Worm (Caenorhabditis elegans): ENCODE data around the gene grl-19.

Gene grl-19

ce11 chrIV:299190-299589 lies 46.8 kb upstream of the grl-19 start:
- TF ChIP-seq Y48G9A.11 (GFP tag; IDR thresholded peaks at IDR 0.05) (no peak), lin-13 (GFP tag; optimal IDR thresholded peaks at IDR 0.05) (no peak), lir-3 (tag; optimal IDR thresholded peaks at IDR 0.05) (no peak), spr-1 (tag; optimal IDR thresholded peaks at IDR 0.05) (no peak), ZK546.5 (tag; optimal IDR thresholded peaks at IDR 0.05) (no peak), lim-7 (GFP tag; IDR thresholded peaks at IDR 0.05) (no peak), ceh-32 (tag; optimal IDR thresholded peaks at IDR 0.05; ENCODE audit: poor library complexity) (no peak), mep-1 (tag; optimal IDR thresholded peaks at IDR 0.05) (no peak), hlh-30 (tag; optimal IDR thresholded peaks at IDR 0.05; ENCODE audit: insufficient read depth) (no peak), mxl-3 (GFP tag; optimal IDR thresholded peaks at IDR 0.05) (no peak), lin-15B (tag; optimal IDR thresholded peaks at IDR 0.05) (no peak), Y105C5A.15 (GFP tag; IDR thresholded peaks at IDR 0.05) (no peak), fkh-10 (GFP tag; optimal IDR thresholded peaks at IDR 0.05) (no peak), hmg-1.1 (GFP tag; IDR thresholded peaks at IDR 0.05) (no peak)

DNA sequence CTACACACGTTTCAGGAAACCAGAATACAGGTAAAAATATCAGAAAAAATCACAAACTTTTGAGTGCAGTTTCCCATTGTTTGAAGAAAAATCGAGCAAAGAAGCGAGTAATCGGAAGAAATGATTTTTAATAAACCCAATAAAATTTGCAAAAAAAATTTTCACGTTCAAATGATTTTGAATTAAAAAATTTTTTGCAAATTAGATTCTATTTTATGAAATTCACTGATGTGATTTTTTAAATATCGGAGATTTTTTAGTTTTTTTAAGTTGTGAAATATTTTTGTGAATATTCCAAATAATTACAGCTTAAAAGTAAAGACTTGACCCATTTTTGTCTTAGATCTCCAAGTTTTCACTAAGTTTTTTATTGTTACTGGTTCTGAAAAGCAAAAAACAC lies 45.9 kb upstream of the grl-19 start, which contains the start of gene pnp-1:
TSS of gene pnp-1 (minus strand) at position 101 of the 400 bp plus-strand sequence.
- TF ChIP-seq T20F7.1 (GFP tag; optimal IDR thresholded peaks at IDR 0.05) (no peak), ceh-82 (tag; optimal IDR thresholded peaks at IDR 0.05) (no peak), dmd-9 (GFP tag; IDR thresholded peaks at IDR 0.05) (no peak), hif-1 (tag; optimal IDR thresholded peaks at IDR 0.05) (no peak), Y48G9A.11 (GFP tag; IDR thresholded peaks at IDR 0.05) (no peak), ama-1 (optimal IDR thresholded peaks at IDR 0.05) (no peak), nhr-102 (tag; optimal IDR thresholded peaks at IDR 0.05) (no peak), lin-13 (GFP tag; optimal IDR thresholded peaks at IDR 0.05) (no peak)

DNA sequence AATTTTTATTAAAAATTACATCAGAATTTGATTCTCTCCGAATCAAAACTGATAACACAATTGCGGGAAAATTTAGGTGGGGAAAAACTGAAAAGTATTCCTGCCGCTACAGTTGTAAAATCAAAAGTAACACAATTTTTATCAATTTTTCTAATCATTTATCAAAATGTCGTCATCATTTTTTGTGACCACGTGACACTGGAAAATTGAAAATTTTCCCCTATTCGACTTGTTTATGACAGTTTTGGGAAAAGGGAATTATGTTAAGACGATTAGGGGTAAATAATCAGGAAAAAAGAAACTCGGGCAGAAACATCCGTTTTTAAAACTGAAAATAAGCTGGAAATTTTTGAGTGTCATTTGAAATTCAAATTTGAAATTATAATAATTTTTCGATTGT lies 44.5 kb upstream of the grl-19 start:
- TF ChIP-seq hmg-1.1 (GFP tag; IDR thresholded peaks at IDR 0.05) (no peak), unc-62 (GFP tag; optimal IDR thresholded peaks at IDR 0.05 in 1 of 2) (no peak), unc-62 (tag; optimal IDR thresholded peaks at IDR 0.05) (no peak), ceh-32 (tag; optimal IDR thresholded peaks at IDR 0.05; ENCODE audit: poor library complexity) (no peak), rbr-2 (tag; optimal IDR thresholded peaks at IDR 0.05) (no peak), ceh-62 (tag; optimal IDR thresholded peaks at IDR 0.05) (no peak), dve-1 (tag; optimal IDR thresholded peaks at IDR 0.05; ENCODE audit: insufficient read depth) (peak; percentile 90), pha-4 (GFP tag; IDR thresholded peaks at IDR 0.05) (peak; percentile 20; the same call in 1 of the 2 replicates), pha-4 (tag; optimal IDR thresholded peaks at IDR 0.05) (no peak), hif-1 (tag; optimal IDR thresholded peaks at IDR 0.05) (no peak), mdl-1 (tag; optimal IDR thresholded peaks at IDR 0.05) (peak in 1 of 2 experiments; percentile 43), mdt-29 (GFP tag; IDR thresholded peaks at IDR 0.05) (peak; percentile 32; the same call in 1 of the 2 replicates), nhr-77 (tag; optimal IDR thresholded peaks at IDR 0.05) (peak; percentile 80), lsy-2 (tag; optimal IDR thresholded peaks at IDR 0.05) (peak in 1 of 2 experiments; percentile 9), nhr-42 (GFP tag; IDR thresholded peaks at IDR 0.05) (no peak), hlh-30 (tag; optimal IDR thresholded peaks at IDR 0.05; ENCODE audit: insufficient read depth) (peak; percentile 66), arid-1 (GFP tag; conservative IDR thresholded peaks at IDR 0.05) (no peak), mep-1 (tag; optimal IDR thresholded peaks at IDR 0.05) (peak; percentile 23), tra-1 (GFP tag; IDR thresholded peaks at IDR 0.05) (peak; percentile 63; the same call in 1 of the 2 replicates), unc-130 (GFP tag; optimal IDR thresholded peaks at IDR 0.05) (no peak), nhr-28 (tag; optimal IDR thresholded peaks at IDR 0.05) (peak; percentile 80), daf-16 (GFP tag; optimal IDR thresholded peaks at IDR 0.05) (peak in 1 of 2 experiments; percentile 65), daf-16 (tag; optimal IDR thresholded peaks at IDR 0.05) (peak; percentile 99), nhr-48 (tag; optimal IDR thresholded peaks at IDR 0.05) (peak; percentile 66), hlh-11 (tag; optimal IDR thresholded peaks at IDR 0.05) (peak; percentile 83), nhr-102 (tag; optimal IDR thresholded peaks at IDR 0.05) (peak; percentile 38), dmd-6 (GFP tag; IDR thresholded peaks at IDR 0.05) (peak; percentile 92), pqm-1 (tag; optimal IDR thresholded peaks at IDR 0.05) (peak; percentile 57), madf-5 (GFP tag; IDR thresholded peaks at IDR 0.05) (no peak), cey-2 (tag; optimal IDR thresholded peaks at IDR 0.05; ENCODE audit: borderline replicate concordance, insufficient read depth) (peak; percentile 24), php-3 (GFP tag; IDR thresholded peaks at IDR 0.05) (peak; percentile 78; the same call in 1 of the 2 replicates)
